Fruit fly (Drosophila melanogaster) whole organism, embryonic: Measurements from ENCODE around the gene CG10365.

ENCODE experiments used
- ATbp ChIP-seq: fragments of 200-800 bp; sonication (Bioruptor generic); optimal IDR thresholded peaks from 2 replicates; lab custom pipeline; 2017; ENCODE audit warnings: missing biosample characterization, mild to moderate bottlenecking, missing genetic modification characterization, missing genetic modification reagents
- Atf6 ChIP-seq: fragments of 200-800 bp; sonication (Bioruptor generic); IDR thresholded peaks from 2 replicates; pipeline ENCODE4 v1.3.6; 2022; ENCODE audit warnings: missing biosample characterization, missing genetic modification characterization
- BEAF-32 ChIP-seq: fragments of 200-800 bp; sonication (Bioruptor generic); optimal IDR thresholded peaks from 3 replicates; lab custom pipeline; 2017; ENCODE audit warnings: missing biosample characterization, missing genetic modification characterization, mild to moderate bottlenecking, moderate library complexity, missing genetic modification reagents
- CG10565 ChIP-seq: fragments of 200-800 bp; sonication (Bioruptor generic); optimal IDR thresholded peaks from 3 replicates; lab custom pipeline; 2016; ENCODE audit warnings: missing biosample characterization, mild to moderate bottlenecking, missing genetic modification characterization
- CG10959 ChIP-seq: fragments of 200-800 bp; sonication (Bioruptor generic); IDR thresholded peaks from 2 replicates; pipeline ENCODE4 v1.3.6; 2022; ENCODE audit warnings: missing biosample characterization, missing genetic modification characterization
- CG11504 ChIP-seq: fragments of 200-800 bp; sonication (Bioruptor generic); optimal IDR thresholded peaks from 3 replicates; lab custom pipeline; 2019; ENCODE audit warnings: missing biosample characterization, mild to moderate bottlenecking, missing genetic modification characterization, moderate library complexity
- CG11695 ChIP-seq: fragments of 200-800 bp; sonication (Bioruptor generic); IDR thresholded peaks from 3 replicates; pipeline ENCODE4 v1.3.6; 2022; ENCODE audit warnings: missing biosample characterization, missing genetic modification characterization
- CG1233 ChIP-seq: fragments of 200-800 bp; sonication (Bioruptor generic); optimal IDR thresholded peaks from 4 replicates; lab custom pipeline; 2018; ENCODE audit warnings: missing biosample characterization, mild to moderate bottlenecking, missing genetic modification characterization
- CG15073 ChIP-seq: fragments of 200-800 bp; sonication (Bioruptor generic); optimal IDR thresholded peaks from 2 replicates; lab custom pipeline; 2016; ENCODE audit warnings: missing biosample characterization, missing genetic modification characterization
- CG15696 ChIP-seq: fragments of 200-800 bp; sonication (Bioruptor generic); optimal IDR thresholded peaks from 2 replicates; lab custom pipeline; 2019; ENCODE audit warnings: missing biosample characterization, mild to moderate bottlenecking, missing genetic modification characterization, moderate library complexity
- CG2116 ChIP-seq: fragments of 200-800 bp; sonication (Bioruptor generic); optimal IDR thresholded peaks from 3 replicates; lab custom pipeline; 2018; ENCODE audit warnings: missing biosample characterization, mild to moderate bottlenecking, missing genetic modification characterization
- CG2120 ChIP-seq: fragments of 200-800 bp; sonication (Bioruptor generic); optimal IDR thresholded peaks from 3 replicates; lab custom pipeline; 2016; ENCODE audit warnings: missing biosample characterization, missing genetic modification characterization
- CG2199 ChIP-seq: fragments of 200-800 bp; sonication (Bioruptor generic); IDR thresholded peaks from 3 replicates; pipeline ENCODE4 v1.3.6; 2022; ENCODE audit warnings: missing biosample characterization, missing genetic modification characterization
- CG30431 ChIP-seq: fragments of 200-800 bp; sonication (Bioruptor generic); optimal IDR thresholded peaks from 2 replicates; lab custom pipeline; 2017; ENCODE audit warnings: missing biosample characterization, missing genetic modification characterization
- CG31441 ChIP-seq: fragments of 200-800 bp; sonication (Bioruptor generic); IDR thresholded peaks from 2 replicates; pipeline ENCODE4 v1.3.6; 2022; ENCODE audit warnings: missing biosample characterization, missing genetic modification characterization
- CG4707 ChIP-seq: fragments of 200-800 bp; sonication (Bioruptor generic); optimal IDR thresholded peaks from 2 replicates; lab custom pipeline; 2018; ENCODE audit warnings: missing biosample characterization, mild to moderate bottlenecking, missing genetic modification characterization, moderate library complexity
- CG4820 ChIP-seq: fragments of 200-800 bp; sonication (Bioruptor generic); optimal IDR thresholded peaks from 3 replicates; lab custom pipeline; 2016; ENCODE audit warnings: missing biosample characterization, missing genetic modification characterization
- CG5245 ChIP-seq: fragments of 200-800 bp; sonication (Bioruptor generic); optimal IDR thresholded peaks from 3 replicates; lab custom pipeline; 2016; ENCODE audit warnings: missing biosample characterization, missing genetic modification characterization
- CG6272 ChIP-seq: fragments of 200-800 bp; sonication (Bioruptor generic); IDR thresholded peaks from 2 replicates; pipeline ENCODE4 v1.3.6; 2022; ENCODE audit warnings: missing biosample characterization, missing genetic modification characterization
- CG7271 ChIP-seq: fragments of 200-800 bp; sonication (Bioruptor generic); optimal IDR thresholded peaks from 2 replicates; lab custom pipeline; 2018; ENCODE audit warnings: missing biosample characterization, mild to moderate bottlenecking, missing genetic modification characterization, moderate library complexity
- CG7372 ChIP-seq: fragments of 200-800 bp; sonication (Bioruptor generic); IDR thresholded peaks from 2 replicates; pipeline ENCODE4 v1.3.6; 2022; ENCODE audit warnings: missing biosample characterization, missing genetic modification characterization
- CG7745 ChIP-seq: fragments of 200-800 bp; sonication (Bioruptor generic); optimal IDR thresholded peaks from 2 replicates; lab custom pipeline; 2018; ENCODE audit warnings: missing biosample characterization, mild to moderate bottlenecking, missing genetic modification characterization, moderate library complexity
- CG8290 ChIP-seq, 3 experiments: fragments of 200-800 bp; sonication (Bioruptor generic); optimal IDR thresholded peaks; 2 replicates each; lab custom pipeline; 2016 to 2019; ENCODE audit warnings: missing biosample characterization in 3 of 3, missing genetic modification characterization in 3 of 3, mild to moderate bottlenecking in 2 of 3, moderate library complexity in 1 of 3
- CG9727 ChIP-seq: fragments of 200-800 bp; sonication (Bioruptor generic); optimal IDR thresholded peaks from 3 replicates; lab custom pipeline; 2017; ENCODE audit warnings: missing biosample characterization, mild to moderate bottlenecking, missing genetic modification characterization
- CrebB ChIP-seq: fragments of 200-800 bp; sonication (Bioruptor generic); optimal IDR thresholded peaks from 3 replicates; lab custom pipeline; 2018; ENCODE audit warnings: missing biosample characterization, mild to moderate bottlenecking, missing genetic modification characterization
- Dbx ChIP-seq: fragments of 200-800 bp; sonication (Bioruptor generic); IDR thresholded peaks from 3 replicates; pipeline ENCODE4 v1.3.6; 2022; ENCODE audit warnings: missing biosample characterization, missing genetic modification characterization
- Dek ChIP-seq: fragments of 200-800 bp; sonication (Bioruptor generic); optimal IDR thresholded peaks from 3 replicates; lab custom pipeline; 2019; ENCODE audit warnings: missing biosample characterization, mild to moderate bottlenecking, missing genetic modification characterization, moderate library complexity
- Fer2 ChIP-seq: fragments of 200-800 bp; sonication (Bioruptor generic); optimal IDR thresholded peaks from 2 replicates; lab custom pipeline; 2018; ENCODE audit warnings: missing biosample characterization, mild to moderate bottlenecking, missing genetic modification characterization, moderate library complexity
- H15 ChIP-seq: fragments of 200-800 bp; sonication (Bioruptor generic); IDR thresholded peaks from 3 replicates; pipeline ENCODE4 v1.3.6; 2022; ENCODE audit warnings: missing biosample characterization, missing genetic modification characterization
- HmgZ ChIP-seq: fragments of 200-800 bp; sonication (Bioruptor generic); optimal IDR thresholded peaks from 2 replicates; lab custom pipeline; 2018; ENCODE audit warnings: missing biosample characterization, mild to moderate bottlenecking, missing genetic modification characterization
- Hr78 ChIP-seq, 2 experiments: fragments of 200-800 bp in 1 of 2; fragments of >200 bp in 1 of 2; sonication (Bioruptor generic) in 1 of 2; optimal IDR thresholded peaks; 2 replicates each; lab custom pipeline; 2017 to 2019; ENCODE audit warnings: missing biosample characterization in 2 of 2, missing genetic modification characterization in 2 of 2, mild to moderate bottlenecking in 1 of 2, moderate library complexity in 1 of 2
- NFAT ChIP-seq: fragments of 200-800 bp; sonication (Bioruptor generic); IDR thresholded peaks from 2 replicates; pipeline ENCODE4 v1.3.6; 2022; ENCODE audit warnings: missing biosample characterization, missing genetic modification characterization
- Ptx1 ChIP-seq: fragments of 200-800 bp; sonication (Bioruptor generic); IDR thresholded peaks from 2 replicates; pipeline ENCODE4 v1.3.6; 2022; ENCODE audit warnings: missing biosample characterization, missing genetic modification characterization
- Sox100B ChIP-seq: fragments of 200-800 bp; sonication (Bioruptor generic); optimal IDR thresholded peaks from 3 replicates; lab custom pipeline; 2018; ENCODE audit warnings: missing biosample characterization, mild to moderate bottlenecking, missing genetic modification characterization
- TFAM ChIP-seq: fragments of 200-800 bp; sonication (Bioruptor generic); optimal IDR thresholded peaks from 2 replicates; lab custom pipeline; 2017; ENCODE audit warnings: missing biosample characterization, missing genetic modification characterization, inconsistent platforms
- Tbp ChIP-seq: fragments of >200 bp; optimal IDR thresholded peaks from 2 replicates; lab custom pipeline; 2018; ENCODE audit warnings: missing biosample characterization, missing genetic modification characterization
- bowl ChIP-seq: fragments of 200-800 bp; sonication (Bioruptor generic); IDR thresholded peaks from 2 replicates; pipeline ENCODE4 v1.3.6; 2022; ENCODE audit warnings: missing biosample characterization, missing genetic modification characterization
- cas ChIP-seq: fragments of 200-800 bp; sonication (Bioruptor generic); IDR thresholded peaks from 2 replicates; pipeline ENCODE4 v1.3.6; 2022; ENCODE audit warnings: missing biosample characterization, missing genetic modification characterization
- ci ChIP-seq: fragments of 200-800 bp; sonication (Bioruptor generic); IDR thresholded peaks from 3 replicates; pipeline ENCODE4 v1.3.6; 2022; ENCODE audit warnings: missing biosample characterization, missing genetic modification characterization
- crol ChIP-seq: fragments of 200-800 bp; sonication (Bioruptor generic); IDR thresholded peaks from 2 replicates; pipeline ENCODE4 v1.3.6; 2022; ENCODE audit warnings: missing biosample characterization, missing genetic modification characterization
- ewg ChIP-seq: fragments of 200-800 bp; sonication (Bioruptor generic); optimal IDR thresholded peaks from 3 replicates; lab custom pipeline; 2017; ENCODE audit warnings: mild to moderate bottlenecking, missing biosample characterization, missing genetic modification reagents, missing genetic modification characterization
- exex ChIP-seq: fragments of 200-800 bp; sonication (Bioruptor generic); optimal IDR thresholded peaks from 4 replicates; lab custom pipeline; 2018; ENCODE audit warnings: missing biosample characterization, mild to moderate bottlenecking, missing genetic modification characterization, moderate library complexity
- fd102C ChIP-seq: fragments of 200-800 bp; sonication (Bioruptor generic); optimal IDR thresholded peaks from 2 replicates; lab custom pipeline; 2018; ENCODE audit warnings: missing biosample characterization, mild to moderate bottlenecking, missing genetic modification characterization, moderate library complexity
- grau ChIP-seq: fragments of 200-800 bp; optimal IDR thresholded peaks from 3 replicates; lab custom pipeline; 2019; ENCODE audit warnings: missing biosample characterization, mild to moderate bottlenecking, missing genetic modification characterization, moderate library complexity
- klu ChIP-seq: fragments of 200-800 bp; sonication (Bioruptor generic); IDR thresholded peaks from 2 replicates; pipeline ENCODE4 v1.3.6; 2022; ENCODE audit warnings: missing biosample characterization, missing genetic modification characterization
- lmd ChIP-seq: fragments of 200-800 bp; sonication (Bioruptor generic); IDR thresholded peaks from 2 replicates; pipeline ENCODE4 v1.3.6; 2022; ENCODE audit warnings: missing biosample characterization, missing genetic modification characterization
- mirr ChIP-seq: fragments of 200-800 bp; sonication (Bioruptor generic); optimal IDR thresholded peaks from 3 replicates; lab custom pipeline; 2018; ENCODE audit warnings: missing biosample characterization, mild to moderate bottlenecking, missing genetic modification characterization
- rib ChIP-seq: fragments of 200-800 bp; sonication (Bioruptor generic); IDR thresholded peaks from 2 replicates; pipeline ENCODE4 v1.3.6; 2022; ENCODE audit warnings: missing biosample characterization, missing genetic modification characterization
- slbo ChIP-seq: fragments of 200-800 bp; sonication (Bioruptor generic); IDR thresholded peaks from 2 replicates; pipeline ENCODE4 v1.3.6; 2022; ENCODE audit warnings: missing biosample characterization, missing genetic modification characterization
- sna ChIP-seq: fragments of 200-800 bp; sonication (Bioruptor generic); IDR thresholded peaks from 2 replicates; pipeline ENCODE4 v1.3.6; 2022; ENCODE audit warnings: missing biosample characterization, missing genetic modification characterization; ENCODE audit not compliant: partially characterized antibody
- stwl ChIP-seq: fragments of 200-800 bp; sonication (Bioruptor generic); optimal IDR thresholded peaks from 3 replicates; lab custom pipeline; 2018; ENCODE audit warnings: missing biosample characterization, mild to moderate bottlenecking, missing genetic modification characterization, moderate library complexity

The CG10365 gene

DNA sequence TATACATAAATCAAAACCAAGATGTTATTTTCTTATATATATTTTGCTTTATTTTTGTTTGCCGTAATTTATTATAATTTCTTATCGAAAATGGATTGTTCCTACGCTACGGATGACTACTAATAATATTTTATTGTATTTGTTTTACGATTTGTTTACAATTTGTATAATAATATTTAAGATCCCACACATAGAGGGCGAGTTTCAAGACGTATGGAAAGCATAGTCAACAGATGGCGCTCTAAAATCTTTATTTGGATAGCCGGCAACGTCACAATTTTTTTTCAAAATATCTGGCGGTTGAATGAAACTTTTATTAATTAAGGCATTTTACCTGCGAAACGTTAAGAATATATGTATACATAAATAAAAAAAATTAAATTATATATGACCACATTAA lies 1.2 kb upstream of the CG10365 start (continued):
- TF ChIP-seq Tbp (GFP tag; lab: Kevin White, UChicago) (no peak), CG9727 (GFP tag; lab: Kevin White, UChicago) (no peak), fd102C (GFP tag; lab: Kevin White, UChicago) (no peak), CG1233 (GFP tag; lab: Kevin White, UChicago) (no peak), CG5245 (peak; percentile 36), bowl (GFP tag; lab: Robert Waterston, UW) (no peak), lmd (GFP tag; lab: Robert Waterston, UW) (peak; percentile 22; the same call in 1 of the 2 replicates), stwl (tag; lab: Kevin White, UChicago) (peak; percentile 77), HmgZ (tag; lab: Kevin White, UChicago) (peak; percentile 84), CG31441 (GFP tag; lab: Robert Waterston, UW) (0 out of 2 replicates have a peak, but pooled peaks have one; percentile 13), CG15073 (GFP tag; lab: Kevin White, UChicago) (no peak), CG11695 (GFP tag; lab: Robert Waterston, UW) (no peak), CG7372 (GFP tag; lab: Robert Waterston, UW) (peak; percentile 13; the same call in 1 of the 2 replicates), Dek (peak; percentile 83), mirr (GFP tag; lab: Kevin White, UChicago) (no peak), CG7271 (tag; lab: Kevin White, UChicago) (no peak), CG11504 (tag; lab: Kevin White, UChicago) (peak; percentile 50), CG30431 (GFP tag; lab: Kevin White, UChicago) (no peak), ewg (no peak), CG7745 (no peak), NFAT (peak; percentile 32; the same call in 1 of the 2 replicates), ATbp (GFP tag; lab: Kevin White, UChicago) (no peak), ci (GFP tag; lab: Robert Waterston, UW) (0 out of 3 replicates have a peak, but pooled peaks have one; percentile 26), crol (no peak), CG2199 (GFP tag; lab: Robert Waterston, UW) (peak; percentile 93), exex (tag; lab: Kevin White, UChicago) (peak; percentile 41), CG4820 (GFP tag; lab: Kevin White, UChicago) (no peak), cas (GFP tag; lab: Robert Waterston, UW) (no peak), grau (tag; lab: Kevin White, UChicago) (peak; percentile 56), slbo (peak; percentile 56), BEAF-32 (GFP tag; lab: Kevin White, UChicago) (peak; percentile 2), Sox100B (no peak), Atf6 (GFP tag; lab: Robert Waterston, UW) (no peak), H15 (GFP tag; lab: Robert Waterston, UW) (no peak), CG2120 (GFP tag; lab: Kevin White, UChicago) (peak; percentile 43), Ptx1 (GFP tag; lab: Robert Waterston, UW) (peak; percentile 46; the same call in 1 of the 2 replicates), CrebB (tag; lab: Kevin White, UChicago) (no peak), rib (no peak), klu (GFP tag; lab: Robert Waterston, UW) (no peak), CG8290 (GFP tag; optimal IDR thresholded peaks at IDR 0.05; lab: Kevin White, UChicago) (peak; percentile 6), CG8290 (tag; optimal IDR thresholded peaks at IDR 0.05; lab: Kevin White, UChicago) (peak in 1 of 2 experiments; percentile 46), CG10959 (GFP tag; lab: Robert Waterston, UW) (no peak), CG2116 (GFP tag; lab: Kevin White, UChicago) (peak; percentile 24), CG4707 (no peak), TFAM (GFP tag; lab: Kevin White, UChicago) (no peak), CG6272 (GFP tag; lab: Robert Waterston, UW) (no peak), Dbx (GFP tag; lab: Robert Waterston, UW) (no peak), CG10565 (no peak), CG15696 (tag; lab: Kevin White, UChicago) (peak; percentile 64), sna (GFP tag; lab: Robert Waterston, UW) (no peak), Fer2 (no peak), Hr78 (GFP tag; optimal IDR thresholded peaks at IDR 0.05; lab: Kevin White, UChicago) (no peak)
